Worm (Caenorhabditis elegans) whole organism, young adult: ENCODE results near the gene ergi-3.

Experiments used
- ceh-100 ChIP-seq: fragments of 200-800 bp; sonication (Bioruptor generic); IDR thresholded peaks from 2 replicates; pipeline ENCODE4 v1.3.6; 2022; ENCODE audit warnings: missing genetic modification reagents, missing genetic modification characterization, missing compliant biosample characterization
- hmg-20 ChIP-seq: fragments of 200-800 bp; sonication (Bioruptor generic); IDR thresholded peaks from 2 replicates; pipeline ENCODE4 v1.3.6; 2022; ENCODE audit warnings: missing genetic modification reagents, missing genetic modification characterization, missing compliant biosample characterization
- nfya-1 ChIP-seq: sonication (generic microtip); optimal IDR thresholded peaks from 2 replicates; lab custom pipeline; 2017; ENCODE audit warnings: antibody characterized with exemption, missing compliant biosample characterization, missing genetic modification characterization, borderline replicate concordance; ENCODE audit not compliant: insufficient read depth
- ztf-18 ChIP-seq: sonication (generic microtip); optimal IDR thresholded peaks from 2 replicates; lab custom pipeline; 2016; ENCODE audit warnings: missing genotype, mild to moderate bottlenecking, missing genetic modification characterization, missing compliant biosample characterization

ce11 chrX:15629615-15630014, 13.1 kb upstream of the ergi-3 start:
- TF ChIP-seq ztf-18 (tag; lab: Kevin White, UChicago) (no peak), ceh-100 (no peak), nfya-1 (tag; lab: Kevin White, UChicago) (no peak), hmg-20 (GFP tag; lab: Robert Waterston, UW) (no peak)
